Worm (Caenorhabditis elegans) whole organism, late embryonic: ENCODE data around the gene nspb-4.

Experiments
- ama-1 ChIP-seq: fragments of 150-350 bp; optimal IDR thresholded peaks from 2 replicates; lab custom pipeline; 2014
- ceh-45 ChIP-seq: fragments of 200-800 bp; sonication (Bioruptor generic); IDR thresholded peaks from 2 replicates; pipeline ENCODE4 v1.3.6; 2022; ENCODE audit warnings: missing genetic modification reagents, missing genetic modification characterization, missing compliant biosample characterization
- ceh-48 ChIP-seq: sonication (generic microtip); optimal IDR thresholded peaks from 2 replicates; lab custom pipeline; 2016; ENCODE audit warnings: missing genetic modification characterization, inconsistent platforms, missing compliant biosample characterization
- ceh-9 ChIP-seq: sonication (generic microtip); optimal IDR thresholded peaks from 2 replicates; lab custom pipeline; 2016; ENCODE audit warnings: mild to moderate bottlenecking, missing genetic modification characterization, inconsistent platforms, missing compliant biosample characterization
- hlh-8 ChIP-seq: sonication (generic microtip); optimal IDR thresholded peaks from 2 replicates; lab custom pipeline; 2016; ENCODE audit warnings: missing genotype, missing genetic modification characterization, missing compliant biosample characterization
- pqm-1 ChIP-seq: sonication (generic microtip); optimal IDR thresholded peaks from 2 replicates; lab custom pipeline; 2016; ENCODE audit warnings: missing genetic modification characterization, missing compliant biosample characterization
- sox-4 ChIP-seq: sonication (generic microtip); optimal IDR thresholded peaks from 2 replicates; lab custom pipeline; 2017; ENCODE audit warnings: mild to moderate bottlenecking, missing genetic modification characterization, inconsistent platforms, missing compliant biosample characterization
- tbx-2 ChIP-seq: sonication (generic microtip); optimal IDR thresholded peaks from 2 replicates; lab custom pipeline; 2016; ENCODE audit warnings: missing genetic modification characterization, missing compliant biosample characterization

DNA sequence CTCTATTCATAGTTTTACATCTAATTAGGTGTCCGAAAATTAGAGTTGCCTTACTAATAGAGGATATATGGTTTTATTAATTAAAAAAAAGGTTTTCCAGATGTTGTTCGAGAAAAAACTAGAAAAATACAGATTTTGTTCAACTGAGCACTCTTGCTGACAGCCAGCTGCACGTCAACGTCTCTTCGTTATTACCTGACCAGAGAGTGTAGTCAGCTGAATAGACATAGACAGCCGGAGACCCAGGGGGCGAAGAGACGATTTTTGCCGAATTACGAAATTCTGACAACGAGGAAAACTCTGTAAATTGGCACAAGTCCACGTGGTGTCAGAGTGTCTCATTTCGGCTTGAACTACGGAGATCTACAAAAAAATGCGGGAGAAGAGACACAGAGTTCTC lies 20.6 kb downstream of the nspb-4 start:
- TF ChIP-seq ceh-45 (GFP tag; lab: Robert Waterston, UW): no peak
- TF ChIP-seq sox-4 (tag; lab: Kevin White, UChicago): no peak
- TF ChIP-seq tbx-2 (tag; lab: Kevin White, UChicago): no peak
- TF ChIP-seq ama-1 (lab: Kevin White, UChicago): no peak
- TF ChIP-seq ceh-48 (tag; lab: Kevin White, UChicago): no peak
- no peak for TF ChIP-seq pqm-1
- no peak for TF ChIP-seq hlh-8 (tag; lab: Kevin White, UChicago)
- TF ChIP-seq ceh-9: no peak
